Worm (Caenorhabditis elegans): Measurements from ENCODE around the gene srbc-42.

srbc-42 gene

ce11 chrV:2139918-2140317 is 51.1 kb downstream of the srbc-42 start, which contains the start of gene F22F7.7:
F22F7.7 (minus strand) TSS chrV:2140042.
- TF ChIP-seq W03F9.2 (tag; optimal IDR thresholded peaks at IDR 0.05) (no peak), dao-5 (tag; optimal IDR thresholded peaks at IDR 0.05) (no peak), him-1 (tag; optimal IDR thresholded peaks at IDR 0.05) (no peak)
